Fruit fly (Drosophila melanogaster) whole organism, wandering third instar larva: ENCODE results near the gene CG42327.
A peak's percentile ranks its signal among the peaks of the same experiment; 100 is the strongest.

Source experiments
- Abd-B ChIP-seq: fragments of >200 bp; optimal IDR thresholded peaks from 2 replicates; lab custom pipeline; 2017; ENCODE audit warnings: missing biosample characterization, missing genetic modification characterization
- CG32264 ChIP-seq: fragments of 200-800 bp; sonication (Bioruptor generic); optimal IDR thresholded peaks from 2 replicates; lab custom pipeline; 2016; ENCODE audit warnings: missing biosample characterization, missing genetic modification characterization
- CG9705 ChIP-seq: fragments of 200-800 bp; sonication (Bioruptor generic); optimal IDR thresholded peaks from 2 replicates; lab custom pipeline; 2018; ENCODE audit warnings: missing biosample characterization, mild to moderate bottlenecking, missing genetic modification characterization
- CrebA ChIP-seq: fragments of 200-800 bp; sonication (Bioruptor generic); optimal IDR thresholded peaks from 2 replicates; lab custom pipeline; 2016; ENCODE audit warnings: missing biosample characterization, mild to moderate bottlenecking, missing genetic modification characterization, borderline replicate concordance
- Dfd ChIP-seq: fragments of >200 bp; optimal IDR thresholded peaks from 2 replicates; lab custom pipeline; 2017; ENCODE audit warnings: missing biosample characterization, missing genetic modification characterization
- Dif ChIP-seq: fragments of 200-275, 200-300 bp; sonication (Bioruptor generic); optimal IDR thresholded peaks from 2 replicates; lab custom pipeline; 2018; ENCODE audit warnings: missing biosample characterization, missing genetic modification characterization; ENCODE audit not compliant: partially characterized antibody
- GATAd ChIP-seq: sonication (Bioruptor generic); optimal IDR thresholded peaks from 2 replicates; lab custom pipeline; 2016; ENCODE audit warnings: missing biosample characterization, missing genetic modification characterization
- HLH106 ChIP-seq: fragments of 200-800 bp; optimal IDR thresholded peaks from 3 replicates; lab custom pipeline; 2019; ENCODE audit warnings: missing biosample characterization, mild to moderate bottlenecking, missing genetic modification characterization, moderate library complexity
- Hnf4 ChIP-seq: fragments of 200-800 bp; sonication (Bioruptor generic); optimal IDR thresholded peaks from 2 replicates; lab custom pipeline; 2016; ENCODE audit warnings: missing biosample characterization, mild to moderate bottlenecking, missing genetic modification characterization
- Hr78 ChIP-seq: fragments of >200 bp; optimal IDR thresholded peaks from 2 replicates; lab custom pipeline; 2017; ENCODE audit warnings: missing biosample characterization, missing genetic modification characterization
- Hr83 ChIP-seq: fragments of 200-300 bp; sonication (Bioruptor generic); optimal IDR thresholded peaks from 2 replicates; lab custom pipeline; 2016; ENCODE audit warnings: missing biosample characterization, mild to moderate bottlenecking, missing genetic modification characterization, moderate library complexity; ENCODE audit not compliant: poor library complexity, severe bottlenecking
- Jra ChIP-seq: sonication (Bioruptor generic); optimal IDR thresholded peaks from 2 replicates; lab custom pipeline; 2016; ENCODE audit warnings: missing biosample characterization, missing genetic modification characterization
- Mio ChIP-seq: sonication (Bioruptor generic); optimal IDR thresholded peaks from 2 replicates; lab custom pipeline; 2016; ENCODE audit warnings: missing biosample characterization, missing genetic modification characterization
- Myc ChIP-seq: fragments of >200 bp; optimal IDR thresholded peaks from 2 replicates; lab custom pipeline; 2017
- N ChIP-seq: fragments of >200 bp; optimal IDR thresholded peaks from 2 replicates; lab custom pipeline; 2018; ENCODE audit warnings: missing biosample characterization, missing external identifiers, missing genetic modification characterization
- OdsH ChIP-seq: fragments of 200-800 bp; sonication (Bioruptor generic); optimal IDR thresholded peaks from 2 replicates; lab custom pipeline; 2016; ENCODE audit warnings: missing biosample characterization, mild to moderate bottlenecking, missing genetic modification characterization
- Rel ChIP-seq, 2 experiments: fragments of 200-800 bp; sonication (Bioruptor generic) in 1 of 2; optimal IDR thresholded peaks; 2 replicates in 1 of 2; 3 replicates in 1 of 2; lab custom pipeline; 2016 to 2019; ENCODE audit warnings: mild to moderate bottlenecking in 2 of 2, missing biosample characterization in 2 of 2, missing genetic modification characterization in 2 of 2, moderate library complexity in 1 of 2
- Sp1 ChIP-seq: fragments of 200-800 bp; sonication (Bioruptor generic); optimal IDR thresholded peaks from 3 replicates; lab custom pipeline; 2019; ENCODE audit warnings: missing biosample characterization, mild to moderate bottlenecking, missing genetic modification characterization, moderate library complexity
- Vsx2 ChIP-seq: fragments of 200-300, 225-300 bp; sonication (Bioruptor generic); optimal IDR thresholded peaks from 2 replicates; lab custom pipeline; 2018; ENCODE audit warnings: missing biosample characterization, missing genetic modification characterization; ENCODE audit not compliant: partially characterized antibody
- br ChIP-seq: fragments of 200-800 bp; sonication (Bioruptor generic); optimal IDR thresholded peaks from 2 replicates; lab custom pipeline; 2016; ENCODE audit warnings: missing biosample characterization, missing genetic modification characterization
- brk ChIP-seq: fragments of 200-800 bp; sonication (Bioruptor generic); optimal IDR thresholded peaks from 2 replicates; lab custom pipeline; 2016; ENCODE audit warnings: missing biosample characterization, mild to moderate bottlenecking, missing genetic modification characterization
- dl ChIP-seq, 2 experiments: fragments of 175-275, 200-275 bp in 1 of 2; fragments of 200-275 bp in 1 of 2; sonication (Bioruptor generic); optimal IDR thresholded peaks; lab custom pipeline; 2018; ENCODE audit warnings: mild to moderate bottlenecking in 2 of 2, missing biosample characterization in 2 of 2, missing genetic modification characterization in 2 of 2, moderate library complexity in 2 of 2; ENCODE audit not compliant: partially characterized antibody in 2 of 2, insufficient read depth in 1 of 2
- dmrt93B ChIP-seq: fragments of 200-800 bp; sonication (Bioruptor generic); optimal IDR thresholded peaks from 2 replicates; lab custom pipeline; 2018; ENCODE audit warnings: missing biosample characterization, mild to moderate bottlenecking, missing genetic modification characterization
- dsf ChIP-seq: sonication (Bioruptor generic); optimal IDR thresholded peaks from 2 replicates; lab custom pipeline; 2016; ENCODE audit warnings: missing biosample characterization, missing genetic modification characterization, borderline replicate concordance
- ey ChIP-seq: fragments of 200-800 bp; sonication (Bioruptor generic); optimal IDR thresholded peaks from 2 replicates; lab custom pipeline; 2016; ENCODE audit warnings: missing biosample characterization, missing genetic modification characterization
- foxo ChIP-seq, 2 experiments: fragments of 200-800 bp; sonication (Bioruptor generic); optimal IDR thresholded peaks; 2 replicates in 1 of 2; 3 replicates in 1 of 2; lab custom pipeline; 2016 to 2017; ENCODE audit warnings: missing biosample characterization in 2 of 2, missing genetic modification characterization in 2 of 2
- fru ChIP-seq: fragments of 200-800 bp; sonication (Bioruptor generic); optimal IDR thresholded peaks from 3 replicates; lab custom pipeline; 2016; ENCODE audit warnings: missing biosample characterization, mild to moderate bottlenecking, missing genetic modification characterization
- h ChIP-seq: fragments of 200-800 bp; sonication (Bioruptor generic); optimal IDR thresholded peaks from 3 replicates; lab custom pipeline; 2016; ENCODE audit warnings: missing biosample characterization, mild to moderate bottlenecking, missing genetic modification characterization
- jim ChIP-seq: fragments of 175-275, 200-325 bp; sonication (Bioruptor generic); optimal IDR thresholded peaks from 2 replicates; lab custom pipeline; 2016; ENCODE audit warnings: missing biosample characterization, mild to moderate bottlenecking, missing genetic modification characterization
- lola ChIP-seq: fragments of >200 bp; optimal IDR thresholded peaks from 2 replicates; lab custom pipeline; 2017; ENCODE audit warnings: missing biosample characterization, missing genetic modification characterization
- pan ChIP-seq: fragments of >200 bp; optimal IDR thresholded peaks from 2 replicates; lab custom pipeline; 2017
- psq ChIP-seq: fragments of 200-800 bp; sonication (Bioruptor generic); optimal IDR thresholded peaks from 3 replicates; lab custom pipeline; 2017; ENCODE audit warnings: missing biosample characterization, mild to moderate bottlenecking, missing genetic modification characterization, moderate library complexity
- rgr ChIP-seq: fragments of 200-800 bp; sonication (Bioruptor generic); optimal IDR thresholded peaks from 3 replicates; lab custom pipeline; 2016; ENCODE audit warnings: missing biosample characterization, mild to moderate bottlenecking, missing genetic modification characterization
- sage ChIP-seq: fragments of 200-800 bp; sonication (Bioruptor generic); optimal IDR thresholded peaks from 2 replicates; lab custom pipeline; 2016; ENCODE audit warnings: missing biosample characterization, mild to moderate bottlenecking, missing genetic modification characterization
- sv ChIP-seq: fragments of 200-800 bp; sonication (Bioruptor generic); optimal IDR thresholded peaks from 3 replicates; lab custom pipeline; 2016; ENCODE audit warnings: missing biosample characterization, missing genetic modification characterization
- tai ChIP-seq: sonication (Bioruptor generic); optimal IDR thresholded peaks from 2 replicates; lab custom pipeline; 2016; ENCODE audit warnings: missing biosample characterization, missing genetic modification characterization
- usp ChIP-seq: fragments of >200 bp; optimal IDR thresholded peaks from 2 replicates; lab custom pipeline; 2017; ENCODE audit warnings: missing biosample characterization, missing genetic modification characterization
- woc ChIP-seq: sonication (Bioruptor generic); optimal IDR thresholded peaks from 2 replicates; lab custom pipeline; 2016; ENCODE audit warnings: missing biosample characterization, mild to moderate bottlenecking, missing genetic modification characterization

CG42327 gene

dm6 chr3R:11617363-11617762 lies 38.6 kb upstream of the CG42327 start:
- TF ChIP-seq sage = no peak
- no peak for TF ChIP-seq CrebA (GFP tag; lab: Kevin White, UChicago)
- TF ChIP-seq dmrt93B (GFP tag; lab: Kevin White, UChicago) = no peak
- TF ChIP-seq OdsH (GFP tag; lab: Kevin White, UChicago) = no peak
- TF ChIP-seq Dfd (GFP tag; lab: Kevin White, UChicago) = no peak
- no peak for TF ChIP-seq br (GFP tag; lab: Kevin White, UChicago)
- no peak for TF ChIP-seq Mio
- TF ChIP-seq psq (GFP tag; lab: Kevin White, UChicago) = no peak
- TF ChIP-seq GATAd (GFP tag; lab: Kevin White, UChicago) = no peak
- no peak for TF ChIP-seq tai (GFP tag; lab: Kevin White, UChicago)

- no peak for TF ChIP-seq psq (GFP tag; lab: Kevin White, UChicago)
Measured at dm6 chr3R:11617849-11618248, 38.1 kb upstream of the CG42327 start.

DNA sequence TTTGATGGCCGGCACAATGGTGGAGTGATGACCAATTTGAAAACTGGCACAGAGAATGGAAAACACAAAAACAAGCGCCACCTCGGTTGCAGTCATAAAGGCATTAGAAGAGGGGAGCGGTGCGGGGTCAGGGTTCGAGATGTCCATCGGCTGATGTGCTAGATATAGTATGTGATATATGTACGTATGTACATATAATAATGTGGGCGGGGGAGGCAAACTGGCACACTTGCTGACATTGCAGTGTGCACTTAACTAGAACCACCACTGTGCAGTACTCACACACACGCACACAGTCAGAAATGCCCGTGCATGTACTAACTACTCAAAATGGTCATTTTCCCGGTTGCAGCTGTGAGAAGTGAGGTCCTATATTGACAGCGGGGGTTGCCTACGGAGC lies 37.1 kb upstream of the CG42327 start:
- TF ChIP-seq Dfd (GFP tag; lab: Kevin White, UChicago) = no peak
- no peak for TF ChIP-seq Hr78 (GFP tag; lab: Kevin White, UChicago)
- TF ChIP-seq br (GFP tag; lab: Kevin White, UChicago) = no peak
- TF ChIP-seq Hnf4 = no peak
- no peak for TF ChIP-seq lola (GFP tag; lab: Kevin White, UChicago)

DNA sequence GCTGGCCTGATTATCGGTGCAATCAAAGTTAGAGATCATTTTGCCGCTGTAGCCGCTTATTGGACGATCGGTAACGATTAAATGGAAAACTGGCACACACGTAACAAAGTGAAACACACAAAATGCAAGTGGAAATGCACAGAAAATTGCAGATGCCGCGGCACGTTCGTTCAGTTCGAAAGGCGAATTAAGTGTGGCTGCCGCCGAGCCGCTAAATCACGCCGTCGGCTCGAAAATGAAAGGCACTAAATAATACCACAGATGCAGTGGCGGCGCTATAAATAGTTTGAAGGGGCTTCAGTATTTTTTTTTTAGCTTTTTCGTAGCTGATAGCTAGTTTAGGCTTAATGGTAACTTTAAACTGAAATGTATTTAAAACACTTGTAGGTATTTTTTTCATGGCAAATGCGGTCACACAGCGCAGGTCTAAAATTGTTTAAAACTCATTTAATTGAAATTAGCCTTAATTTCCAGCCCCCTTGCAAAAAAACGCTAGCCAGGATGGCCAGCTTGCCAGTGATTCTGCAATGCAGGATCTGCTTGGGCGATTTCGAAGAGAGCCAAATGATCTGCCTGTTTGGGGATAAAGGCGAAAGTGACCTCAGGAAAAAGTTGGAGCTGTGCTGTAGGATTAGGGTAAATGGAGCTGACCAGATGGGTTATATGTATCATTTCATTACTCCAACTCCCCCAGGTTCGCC lies 36.1 kb upstream of the CG42327 start, which contains the start of the genes Jupiter and CG14710:
Gene Jupiter (minus strand): TSS at position 198 of the 701 bp plus-strand sequence.
Gene CG14710 (plus strand): TSS at position 382 of the 701 bp plus-strand sequence.
- TF ChIP-seq h (GFP tag; lab: Kevin White, UChicago) (peak; percentile 68), psq (GFP tag; lab: Kevin White, UChicago) (peak; percentile 37), Rel (GFP tag; optimal IDR thresholded peaks at IDR 0.05; lab: Kevin White, UChicago) (no peak), Rel (tag; optimal IDR thresholded peaks at IDR 0.05; lab: Kevin White, UChicago) (peak; percentile 47), GATAd (GFP tag; lab: Kevin White, UChicago) (no peak), Jra (GFP tag; lab: Kevin White, UChicago) (peak; percentile 29), CG32264 (no peak), dmrt93B (GFP tag; lab: Kevin White, UChicago) (no peak), woc (peak; percentile 37), rgr (GFP tag; lab: Kevin White, UChicago) (peak; percentile 33), CrebA (GFP tag; lab: Kevin White, UChicago) (no peak), br (GFP tag; lab: Kevin White, UChicago) (peak; percentile 3), N (GFP tag; lab: Kevin White, UChicago) (no peak), Vsx2 (GFP tag; lab: Kevin White, UChicago) (no peak), Abd-B (no peak), jim (GFP tag; lab: Kevin White, UChicago) (peak; percentile 10), usp (GFP tag; lab: Kevin White, UChicago) (no peak), OdsH (GFP tag; lab: Kevin White, UChicago) (peak; percentile 48), pan (lab: Kevin White, UChicago) (no peak), Hr78 (GFP tag; lab: Kevin White, UChicago) (no peak), tai (GFP tag; lab: Kevin White, UChicago) (no peak), Hr83 (GFP tag; lab: Kevin White, UChicago) (peak; percentile 79), CG9705 (GFP tag; lab: Kevin White, UChicago) (peak; percentile 56), HLH106 (tag; lab: Kevin White, UChicago) (peak; percentile 63), Sp1 (GFP tag; lab: Kevin White, UChicago) (peak; percentile 60), Hnf4 (peak; percentile 76), sv (GFP tag; lab: Kevin White, UChicago) (peak; percentile 62), Dif (GFP tag; lab: Kevin White, UChicago) (no peak), lola (GFP tag; lab: Kevin White, UChicago) (no peak), brk (no peak), Dfd (GFP tag; lab: Kevin White, UChicago) (no peak), Myc (lab: Kevin White, UChicago) (peak; percentile 46), Mio (no peak), fru (peak; percentile 60), dsf (GFP tag; lab: Kevin White, UChicago) (peak; percentile 36), dl (GFP tag; optimal IDR thresholded peaks at IDR 0.05; lab: Kevin White, UChicago; ENCODE audit: insufficient read depth in 1 of 2, partially characterized antibody in 2 of 2) (no peak), foxo (GFP tag; optimal IDR thresholded peaks at IDR 0.05; lab: Kevin White, UChicago) (peak in 1 of 2 experiments; percentile 73), ey (GFP tag; lab: Kevin White, UChicago) (peak; percentile 67), sage (no peak)
- TF ChIP-seq, all 38 proteins: peak for 20
